Worm (Caenorhabditis elegans) whole organism, L1 larva: ENCODE data around the gene C26F1.3.
A peak's percentile ranks its signal among the peaks of the same experiment; 100 is the strongest.

Experiments
- C16A3.4 ChIP-seq: fragments of 150-350 bp; optimal IDR thresholded peaks from 2 replicates; lab custom pipeline; 2014; ENCODE audit warnings: missing biosample characterization, missing genetic modification characterization
- alr-1 ChIP-seq: fragments of 200-800 bp; sonication (Bioruptor generic); optimal IDR thresholded peaks from 2 replicates; lab custom pipeline; 2018; ENCODE audit warnings: borderline replicate concordance, mild to moderate bottlenecking, missing genetic modification characterization, missing compliant biosample characterization
- blmp-1 ChIP-seq: fragments of 150-350 bp; optimal IDR thresholded peaks from 2 replicates; lab custom pipeline; 2014; ENCODE audit warnings: missing biosample characterization, missing genetic modification characterization
- ceh-63 ChIP-seq: fragments of 200-800 bp; sonication (Bioruptor generic); optimal IDR thresholded peaks from 2 replicates; lab custom pipeline; 2018; ENCODE audit warnings: mild to moderate bottlenecking, missing genetic modification characterization, missing compliant biosample characterization
- ceh-8 ChIP-seq: fragments of 200-800 bp; sonication (Bioruptor generic); optimal IDR thresholded peaks from 2 replicates; lab custom pipeline; 2018; ENCODE audit warnings: mild to moderate bottlenecking, missing genetic modification characterization, moderate library complexity, missing compliant biosample characterization
- ces-1 ChIP-seq: fragments of 150-350 bp; optimal IDR thresholded peaks from 2 replicates; lab custom pipeline; 2014; ENCODE audit warnings: missing biosample characterization, missing genetic modification reagents, missing genetic modification characterization
- efl-1 ChIP-seq, 4 experiments: fragments of 150-350 bp; optimal IDR thresholded peaks in 3 of 4; peaks in 1 of 4; 1 replicate in 1 of 4; 2 replicates in 3 of 4; lab custom pipeline; 2014; ENCODE audit warnings: missing biosample characterization in 2 of 4, missing genetic modification characterization in 2 of 4, missing genetic modification reagents in 2 of 4
- elt-2 ChIP-seq: sonication (generic microtip); optimal IDR thresholded peaks from 2 replicates; lab custom pipeline; 2016; ENCODE audit warnings: missing genetic modification characterization, mild to moderate bottlenecking, inconsistent platforms, missing compliant biosample characterization, missing genetic modification reagents
- elt-3 ChIP-seq, 6 experiments: fragments of 150-350 bp in 1 of 6; sonication (generic microtip); optimal IDR thresholded peaks; 2 replicates each; lab custom pipeline; 2017 to 2018; ENCODE audit warnings: missing biosample characterization in 6 of 6, missing genetic modification characterization in 6 of 6, inconsistent platforms in 1 of 6
- ets-5 ChIP-seq: fragments of 200-800 bp; sonication (Bioruptor generic); IDR thresholded peaks from 2 replicates; pipeline ENCODE4 v1.3.6; 2022; ENCODE audit warnings: missing genetic modification characterization, missing compliant biosample characterization
- fkh-8 ChIP-seq: sonication (generic microtip); optimal IDR thresholded peaks from 2 replicates; lab custom pipeline; 2016; ENCODE audit warnings: mild to moderate bottlenecking, missing genetic modification characterization, missing compliant biosample characterization
- fos-1 ChIP-seq: fragments of 150-350 bp; optimal IDR thresholded peaks from 2 replicates; lab custom pipeline; 2014; ENCODE audit warnings: missing biosample characterization, missing genetic modification characterization
- hlh-17 ChIP-seq: fragments of 200-800 bp; sonication (Bioruptor generic); optimal IDR thresholded peaks from 2 replicates; lab custom pipeline; 2018; ENCODE audit warnings: missing genetic modification characterization, mild to moderate bottlenecking, missing compliant biosample characterization, moderate library complexity, borderline replicate concordance
- hlh-4 ChIP-seq: sonication (generic microtip); optimal IDR thresholded peaks from 2 replicates; lab custom pipeline; 2016; ENCODE audit warnings: mild to moderate bottlenecking, missing genetic modification characterization, missing compliant biosample characterization
- hpl-2 ChIP-seq: fragments of 150-350 bp; optimal IDR thresholded peaks from 2 replicates; lab custom pipeline; 2014; ENCODE audit warnings: missing biosample characterization, missing genetic modification reagents, missing genetic modification characterization
- isw-1 ChIP-seq: fragments of 200-800 bp; sonication (Bioruptor generic); IDR thresholded peaks from 2 replicates; pipeline ENCODE4 v1.3.6; 2022; ENCODE audit warnings: missing genetic modification characterization, missing compliant biosample characterization
- lin-13 ChIP-seq: fragments of 150-350 bp; optimal IDR thresholded peaks from 2 replicates; lab custom pipeline; 2014; ENCODE audit warnings: missing biosample characterization, missing genetic modification reagents, missing genetic modification characterization
- lin-15B ChIP-seq: fragments of 150-350 bp; sonication (generic microtip); optimal IDR thresholded peaks from 3 replicates; lab custom pipeline; 2014; ENCODE audit warnings: missing biosample characterization, missing genetic modification characterization
- lsy-2 ChIP-seq, 2 experiments: fragments of 150-350 bp; optimal IDR thresholded peaks; 2 replicates each; lab custom pipeline; 2014; ENCODE audit warnings: missing biosample characterization in 2 of 2, missing genetic modification characterization in 2 of 2
- mef-2 ChIP-seq: fragments of 150-350 bp; optimal IDR thresholded peaks from 2 replicates; lab custom pipeline; 2014; ENCODE audit warnings: missing biosample characterization, missing genetic modification characterization
- nhr-19 ChIP-seq: fragments of 200-800 bp; sonication (Bioruptor generic); conservative IDR thresholded peaks from 2 replicates; pipeline ENCODE4 v1.3.6; 2022; ENCODE audit warnings: missing genetic modification characterization, missing compliant biosample characterization
- nhr-237 ChIP-seq: fragments of 150-350 bp; optimal IDR thresholded peaks from 2 replicates; lab custom pipeline; 2014; ENCODE audit warnings: missing biosample characterization, missing genetic modification characterization
- nhr-47 ChIP-seq: sonication (generic microtip); optimal IDR thresholded peaks from 2 replicates; lab custom pipeline; 2016; ENCODE audit warnings: mild to moderate bottlenecking, missing genetic modification characterization, moderate library complexity, missing compliant biosample characterization
- nhr-77 ChIP-seq: fragments of 150-350 bp; optimal IDR thresholded peaks from 2 replicates; lab custom pipeline; 2014; ENCODE audit warnings: missing biosample characterization, missing genetic modification characterization
- nhr-84 ChIP-seq: sonication (generic microtip); optimal IDR thresholded peaks from 2 replicates; lab custom pipeline; 2017; ENCODE audit warnings: missing biosample characterization, missing genetic modification characterization
- nhr-85 ChIP-seq: sonication (generic microtip); peaks from one replicate; lab custom pipeline; 2016; ENCODE audit warnings: missing genetic modification characterization, inconsistent platforms, missing compliant biosample characterization
- pax-3 ChIP-seq: fragments of 200-800 bp; sonication (Bioruptor generic); optimal IDR thresholded peaks from 2 replicates; lab custom pipeline; 2018; ENCODE audit warnings: mild to moderate bottlenecking, missing genetic modification characterization, moderate library complexity, missing compliant biosample characterization
- snpc-4 ChIP-seq: fragments of 150-350 bp; optimal IDR thresholded peaks from 2 replicates; lab custom pipeline; 2014; ENCODE audit warnings: missing biosample characterization, missing genetic modification characterization
- sox-4 ChIP-seq: sonication (generic microtip); optimal IDR thresholded peaks from 2 replicates; lab custom pipeline; 2016; ENCODE audit warnings: missing genetic modification characterization, missing compliant biosample characterization
- swsn-7 ChIP-seq: sonication (generic microtip); optimal IDR thresholded peaks from 2 replicates; lab custom pipeline; 2016; ENCODE audit warnings: missing genetic modification characterization, missing compliant biosample characterization
- unc-30 ChIP-seq: sonication (generic microtip); optimal IDR thresholded peaks from 2 replicates; lab custom pipeline; 2017; ENCODE audit warnings: missing biosample characterization, missing genetic modification characterization
- unc-86 ChIP-seq: sonication (generic microtip); optimal IDR thresholded peaks from 2 replicates; lab custom pipeline; 2016; ENCODE audit warnings: missing genetic modification characterization, missing compliant biosample characterization
- vab-15 ChIP-seq: sonication (generic microtip); optimal IDR thresholded peaks from 2 replicates; lab custom pipeline; 2017; ENCODE audit warnings: missing genotype, mild to moderate bottlenecking, missing genetic modification characterization, missing compliant biosample characterization
- xbp-1 ChIP-seq: sonication (generic microtip); optimal IDR thresholded peaks from 2 replicates; lab custom pipeline; 2016; ENCODE audit warnings: missing genetic modification characterization, missing compliant biosample characterization
- ztf-4 ChIP-seq: fragments of 150-350 bp; optimal IDR thresholded peaks from 2 replicates; lab custom pipeline; 2014; ENCODE audit warnings: missing biosample characterization, missing genetic modification characterization

The C26F1.3 gene

ce11 chrV:7735319-7735718, 41.8 kb upstream of the C26F1.3 start, which contains the start of gene srr-10:
srr-10 (plus strand) TSS chrV:7735619.
- TF ChIP-seq efl-1 (optimal IDR thresholded peaks at IDR 0.05; lab: Kevin White, UChicago) (no peak), efl-1 (GFP tag; optimal IDR thresholded peaks at IDR 0.05 in 1 of 2; lab: Kevin White, UChicago) (peak in 1 of 2 experiments; percentile 34), mef-2 (tag; lab: Kevin White, UChicago) (no peak), sox-4 (tag; lab: Kevin White, UChicago) (no peak)

- TF ChIP-seq ets-5 (GFP tag; lab: Robert Waterston, UW) (no peak), lin-13 (GFP tag; lab: Kevin White, UChicago) (no peak), nhr-84 (tag; lab: Kevin White, UChicago) (no peak), lin-15B (tag; lab: Kevin White, UChicago) (no peak), unc-30 (tag; lab: Kevin White, UChicago) (no peak), unc-86 (tag; lab: Kevin White, UChicago) (no peak), pax-3 (tag; lab: Kevin White, UChicago) (no peak), fkh-8 (tag; lab: Kevin White, UChicago) (no peak), ceh-63 (no peak), nhr-237 (tag; lab: Kevin White, UChicago) (no peak), hpl-2 (GFP tag; lab: Kevin White, UChicago) (no peak), blmp-1 (tag; lab: Kevin White, UChicago) (no peak), ces-1 (GFP tag; lab: Kevin White, UChicago) (no peak), nhr-77 (no peak), efl-1 (optimal IDR thresholded peaks at IDR 0.05; lab: Kevin White, UChicago) (no peak), efl-1 (GFP tag; optimal IDR thresholded peaks at IDR 0.05 in 1 of 2; lab: Kevin White, UChicago) (no peak), ceh-8 (GFP tag; lab: Kevin White, UChicago) (no peak), nhr-19 (no peak)
Observed at ce11 chrV:7737710-7738109, 39.4 kb upstream of the C26F1.3 start, which contains the start of gene srr-9. srr-9 (plus strand) TSS chrV:7738010.

- TF ChIP-seq nhr-85 (tag; lab: Kevin White, UChicago) = peak; percentile 47
- TF ChIP-seq blmp-1 (tag; lab: Kevin White, UChicago) = peak; percentile 28
- no peak for TF ChIP-seq sox-4 (tag; lab: Kevin White, UChicago)
Observed at ce11 chrV:7739949-7740348, 37.2 kb upstream of the C26F1.3 start.

ce11 chrV:7741918-7742317, 35.2 kb upstream of the C26F1.3 start:
- TF ChIP-seq C16A3.4 (tag; lab: Kevin White, UChicago) (no peak), elt-3 (tag; optimal IDR thresholded peaks at IDR 0.05; lab: Kevin White, UChicago) (no peak), blmp-1 (tag; lab: Kevin White, UChicago) (peak; percentile 2), ets-5 (GFP tag; lab: Robert Waterston, UW) (no peak), hlh-17 (GFP tag; lab: Kevin White, UChicago) (no peak), alr-1 (tag; lab: Kevin White, UChicago) (no peak)

ce11 chrV:7742485-7742959, 34.6 kb upstream of the C26F1.3 start, which contains the start of gene fbxl-5:
fbxl-5 (plus strand) TSS chrV:7742909.
- TF ChIP-seq ztf-4 (tag; lab: Kevin White, UChicago) = no peak
- TF ChIP-seq vab-15 (tag; lab: Kevin White, UChicago) = no peak
- no peak for TF ChIP-seq snpc-4 (tag; lab: Kevin White, UChicago)
- TF ChIP-seq lsy-2 (tag; optimal IDR thresholded peaks at IDR 0.05; lab: Kevin White, UChicago) = no peak
- no peak for TF ChIP-seq hlh-4 (tag; lab: Kevin White, UChicago)

ce11 chrV:7744068-7744467, 33.0 kb upstream of the C26F1.3 start:
- TF ChIP-seq efl-1 (optimal IDR thresholded peaks at IDR 0.05; lab: Kevin White, UChicago) = no peak
- TF ChIP-seq efl-1 (GFP tag; optimal IDR thresholded peaks at IDR 0.05 in 1 of 2; lab: Kevin White, UChicago) = peak in 1 of 2 experiments; percentile 62
- TF ChIP-seq isw-1 = no peak
- TF ChIP-seq fos-1 (tag; lab: Kevin White, UChicago) = no peak
- TF ChIP-seq xbp-1 (tag; lab: Kevin White, UChicago) = no peak
- TF ChIP-seq elt-2 (tag; lab: Kevin White, UChicago) = peak; percentile 18
- no peak for TF ChIP-seq swsn-7 (tag; lab: Kevin White, UChicago)
- no peak for TF ChIP-seq nhr-47
- no peak for TF ChIP-seq blmp-1 (tag; lab: Kevin White, UChicago)
- TF ChIP-seq, all 84 proteins: peak for 2
